Fruit fly (Drosophila melanogaster) S2 (cell line): ENCODE data around the gene Spn75F.

Experiments
- CG8478 ChIP-seq: fragments of >200 bp; optimal IDR thresholded peaks from 2 replicates; lab custom pipeline; 2018
- CTCF ChIP-seq, 2 experiments: fragments of >200 bp; optimal IDR thresholded peaks; 2 replicates each; lab custom pipeline; 2018

DNA sequence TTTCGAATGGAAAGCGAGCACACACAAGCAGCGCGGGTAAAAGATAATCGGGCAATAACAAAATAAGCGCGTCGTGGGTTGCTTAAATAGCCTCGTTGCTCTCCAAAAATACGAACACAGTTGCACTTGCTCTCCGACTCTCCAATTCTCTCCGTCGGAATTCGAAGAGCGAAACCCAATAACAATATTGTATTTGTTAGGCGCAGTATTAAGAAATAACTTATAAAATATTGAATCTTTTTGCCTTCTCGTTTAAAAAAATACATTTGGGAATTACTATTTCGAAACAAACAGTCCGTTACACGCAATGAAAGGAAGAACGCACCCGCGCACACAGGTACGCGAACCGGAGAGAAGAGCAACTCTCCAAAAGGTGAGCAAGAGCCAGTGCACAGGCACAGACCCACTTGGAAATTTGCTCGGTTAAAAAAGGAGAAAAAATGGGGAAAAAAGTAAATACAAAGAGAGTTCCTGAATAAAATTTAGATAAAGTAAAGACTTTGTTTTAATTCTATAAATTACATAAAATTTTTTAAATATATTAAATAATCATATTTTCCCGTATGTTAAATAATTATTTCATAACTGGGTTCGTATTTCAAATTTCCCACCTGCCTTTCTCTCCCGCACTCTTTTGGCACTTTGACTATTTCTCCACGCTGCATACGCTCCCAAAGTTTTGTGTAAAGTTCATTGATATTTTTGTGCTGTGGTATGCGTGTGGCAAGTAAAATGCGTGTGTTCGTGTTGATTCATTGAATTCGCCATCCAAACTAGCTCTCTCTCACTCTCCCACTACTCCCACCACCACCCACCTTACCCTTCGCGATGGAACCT is 42.9 kb downstream of the Spn75F start, which contains the start of gene Mkp3:
- TF ChIP-seq CG8478 (lab: Kevin White, UChicago) (no peak), CTCF (optimal IDR thresholded peaks at IDR 0.05; lab: Kevin White, UChicago) (no peak)
